Worm (Caenorhabditis elegans): ENCODE results near the gene npr-20.

The npr-20 gene

DNA sequence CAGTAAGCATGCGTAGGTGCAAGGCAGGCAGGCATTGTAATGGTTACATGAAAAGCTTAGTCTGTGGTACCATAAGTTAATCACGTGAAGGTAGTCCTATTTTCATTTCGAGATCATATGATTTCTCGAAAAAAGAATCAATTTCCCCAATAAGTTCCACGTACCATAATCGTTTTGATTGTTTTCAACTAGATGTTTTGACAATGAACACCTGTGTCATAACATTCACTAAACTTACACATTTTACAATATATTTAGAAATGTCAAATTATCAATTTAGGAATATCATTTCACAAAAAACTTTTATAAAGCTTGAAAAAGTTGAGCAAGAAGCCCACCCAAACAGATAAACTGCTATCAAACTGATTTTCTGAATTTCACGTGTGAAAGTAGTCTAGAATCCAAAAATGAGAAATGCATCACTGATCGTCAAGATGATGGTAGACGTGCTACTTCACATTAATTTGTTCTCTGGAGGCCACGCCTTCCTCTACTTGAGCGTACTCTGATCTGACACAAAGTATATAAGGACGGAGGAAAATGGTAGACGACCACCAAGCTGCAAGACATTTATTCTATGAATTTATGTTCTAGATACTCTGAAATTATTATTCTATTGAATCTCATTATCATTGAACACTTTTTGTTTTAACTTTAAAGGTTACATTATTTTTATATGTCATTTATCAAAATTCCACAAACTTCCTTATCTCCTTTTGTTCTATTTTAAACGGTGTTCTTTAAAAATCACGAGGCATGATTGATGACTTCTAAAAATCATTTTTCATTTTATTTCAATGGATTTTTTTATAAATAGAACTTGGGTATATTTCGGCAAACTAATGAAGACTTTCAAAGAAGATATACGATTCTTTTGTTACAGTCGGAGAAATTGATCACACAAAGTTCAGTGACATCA lies 45.7 kb downstream of the npr-20 start, which contains the start of gene F46C5.10 (continued):
- TF ChIP-seq daf-16 (GFP tag; optimal IDR thresholded peaks at IDR 0.05): no peak
- no peak for TF ChIP-seq daf-16 (tag; optimal IDR thresholded peaks at IDR 0.05)
- TF ChIP-seq ceh-62 (tag; optimal IDR thresholded peaks at IDR 0.05): no peak
- TF ChIP-seq ceh-20 (GFP tag; IDR thresholded peaks at IDR 0.05): no peak

DNA sequence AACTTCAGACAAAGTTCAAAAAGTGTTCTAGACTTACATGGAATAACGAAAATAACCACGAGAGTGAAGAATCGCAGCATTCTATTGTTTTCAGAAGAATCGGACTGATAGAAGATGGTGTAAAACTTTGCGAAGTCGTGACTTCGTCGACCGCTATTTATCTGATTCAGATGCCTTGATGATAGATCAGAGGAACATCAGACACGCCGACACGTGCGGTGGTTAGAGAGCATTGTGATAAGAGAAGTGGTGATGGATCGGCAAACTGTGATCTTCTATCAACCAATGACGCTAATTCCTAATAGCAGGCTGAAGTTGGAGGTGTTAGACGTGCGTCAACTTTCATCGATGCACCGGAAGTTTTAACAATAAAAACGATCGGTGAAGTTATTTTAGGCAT lies 46.7 kb downstream of the npr-20 start:
- TF ChIP-seq nhr-11 (tag; optimal IDR thresholded peaks at IDR 0.05) (no peak), ceh-28 (tag; optimal IDR thresholded peaks at IDR 0.05) (no peak), hlh-30 (tag; optimal IDR thresholded peaks at IDR 0.05; ENCODE audit: insufficient read depth) (peak; percentile 77), pha-4 (GFP tag; IDR thresholded peaks at IDR 0.05) (no peak), pha-4 (tag; optimal IDR thresholded peaks at IDR 0.05) (no peak), fos-1 (tag; optimal IDR thresholded peaks at IDR 0.05) (no peak), aha-1 (tag) (peak; percentile 92), nhr-76 (tag; optimal IDR thresholded peaks at IDR 0.05) (no peak), dve-1 (tag; optimal IDR thresholded peaks at IDR 0.05; ENCODE audit: insufficient read depth) (peak; percentile 1), ceh-20 (GFP tag; IDR thresholded peaks at IDR 0.05) (0 out of 2 replicates have a peak, but pooled peaks have one; percentile 55), lin-13 (GFP tag; optimal IDR thresholded peaks at IDR 0.05) (no peak), mep-1 (tag; optimal IDR thresholded peaks at IDR 0.05) (peak; percentile 31), nhr-28 (tag; optimal IDR thresholded peaks at IDR 0.05) (peak; percentile 2), Y5F2A.4 (GFP tag; optimal IDR thresholded peaks at IDR 0.05) (no peak), lin-1 (GFP tag; IDR thresholded peaks at IDR 0.05) (peak; percentile 39; the same call in 1 of the 2 replicates), F49E8.2 (tag; optimal IDR thresholded peaks at IDR 0.05; ENCODE audit: borderline replicate concordance) (no peak), nhr-48 (tag; optimal IDR thresholded peaks at IDR 0.05) (peak; percentile 95), hlh-11 (tag; optimal IDR thresholded peaks at IDR 0.05) (peak; percentile 62), nhr-42 (GFP tag; IDR thresholded peaks at IDR 0.05) (no peak), unc-39 (tag; optimal IDR thresholded peaks at IDR 0.05) (no peak), F37D6.2 (tag; optimal IDR thresholded peaks at IDR 0.05) (no peak), unc-62 (GFP tag; optimal IDR thresholded peaks at IDR 0.05 in 1 of 2) (no peak), unc-62 (tag; optimal IDR thresholded peaks at IDR 0.05) (no peak), lir-3 (tag; optimal IDR thresholded peaks at IDR 0.05) (no peak), tra-1 (GFP tag; IDR thresholded peaks at IDR 0.05) (0 out of 2 replicates have a peak, but pooled peaks have one; percentile 56), pqm-1 (tag; optimal IDR thresholded peaks at IDR 0.05) (no peak), lim-7 (GFP tag; IDR thresholded peaks at IDR 0.05) (no peak), zag-1 (tag; optimal IDR thresholded peaks at IDR 0.05) (no peak), cey-2 (tag; optimal IDR thresholded peaks at IDR 0.05; ENCODE audit: borderline replicate concordance, insufficient read depth) (peak; percentile 78), snpc-4 (tag; optimal IDR thresholded peaks at IDR 0.05) (no peak), zfp-3 (GFP tag; conservative IDR thresholded peaks at IDR 0.05) (no peak), gei-8 (GFP tag; optimal IDR thresholded peaks at IDR 0.05) (peak; percentile 25), madf-5 (GFP tag; IDR thresholded peaks at IDR 0.05) (no peak), mxl-2 (GFP tag; conservative IDR thresholded peaks at IDR 0.05) (0 out of 2 replicates have a peak, but pooled peaks have one; percentile 12), mxl-3 (GFP tag; optimal IDR thresholded peaks at IDR 0.05) (peak; percentile 84), ama-1 (optimal IDR thresholded peaks at IDR 0.05) (peak; percentile 4), dmd-6 (GFP tag; IDR thresholded peaks at IDR 0.05) (peak; percentile 39), mdl-1 (tag; optimal IDR thresholded peaks at IDR 0.05) (peak in 1 of 2 experiments; percentile 78), nhr-102 (tag; optimal IDR thresholded peaks at IDR 0.05) (peak; percentile 14), tag-97 (GFP tag; IDR thresholded peaks at IDR 0.05) (no peak), aly-2 (tag; optimal IDR thresholded peaks at IDR 0.05) (no peak), nhr-25 (tag; optimal IDR thresholded peaks at IDR 0.05; ENCODE audit: borderline replicate concordance, insufficient read depth) (peak; percentile 47)
